Worm (Caenorhabditis elegans) whole organism, mixed stage, embryonic: Measurements from ENCODE around the gene ska-3.

Experiments
- M03D4.4 ChIP-seq: sonication (generic microtip); optimal IDR thresholded peaks from 2 replicates; lab custom pipeline; 2017; ENCODE audit warnings: mild to moderate bottlenecking, missing genetic modification characterization, missing compliant biosample characterization
- blmp-1 ChIP-seq: fragments of 150-350 bp; optimal IDR thresholded peaks from 2 replicates; lab custom pipeline; 2014; ENCODE audit warnings: missing biosample characterization, missing genetic modification characterization
- ceh-39 ChIP-seq: fragments of 150-350 bp; optimal IDR thresholded peaks from 2 replicates; lab custom pipeline; 2014; ENCODE audit warnings: missing biosample characterization, missing genetic modification characterization
- ceh-83 ChIP-seq: fragments of 200-800 bp; sonication (Bioruptor generic); optimal IDR thresholded peaks from 2 replicates; lab custom pipeline; 2018; ENCODE audit warnings: mild to moderate bottlenecking, missing genetic modification characterization, missing compliant biosample characterization
- ces-1 ChIP-seq: fragments of 150-350 bp; optimal IDR thresholded peaks from 2 replicates; lab custom pipeline; 2014; ENCODE audit warnings: missing biosample characterization, missing genetic modification reagents, missing genetic modification characterization
- cnd-1 ChIP-seq: fragments of 200-800 bp; sonication (Bioruptor generic); optimal IDR thresholded peaks from 2 replicates; lab custom pipeline; 2018; ENCODE audit warnings: mild to moderate bottlenecking, missing genetic modification characterization, missing compliant biosample characterization
- drap-1 ChIP-seq: fragments of 200-800 bp; sonication (Bioruptor generic); optimal IDR thresholded peaks from 3 replicates; lab custom pipeline; 2018; ENCODE audit warnings: mild to moderate bottlenecking, missing genetic modification characterization, missing compliant biosample characterization
- elt-1 ChIP-seq: sonication (generic microtip); optimal IDR thresholded peaks from 2 replicates; lab custom pipeline; 2017; ENCODE audit warnings: missing genetic modification characterization, mild to moderate bottlenecking, missing compliant biosample characterization, antibody characterized with exemption, moderate library complexity, borderline replicate concordance; ENCODE audit not compliant: insufficient read depth
- elt-3 ChIP-seq: fragments of 150-350 bp; optimal IDR thresholded peaks from 2 replicates; lab custom pipeline; 2014; ENCODE audit warnings: missing biosample characterization, missing genetic modification characterization
- flh-1 ChIP-seq: fragments of 200-800 bp; sonication (Bioruptor generic); optimal IDR thresholded peaks from 2 replicates; lab custom pipeline; 2018; ENCODE audit warnings: mild to moderate bottlenecking, missing genetic modification characterization, moderate library complexity, missing compliant biosample characterization
- ham-2 ChIP-seq: fragments of 200-800 bp; sonication (Bioruptor generic); optimal IDR thresholded peaks from 2 replicates; lab custom pipeline; 2018; ENCODE audit warnings: mild to moderate bottlenecking, missing genetic modification characterization, missing compliant biosample characterization
- lin-13 ChIP-seq: fragments of 150-350 bp; optimal IDR thresholded peaks from 2 replicates; lab custom pipeline; 2014; ENCODE audit warnings: missing biosample characterization, missing genetic modification characterization
- lin-32 ChIP-seq: fragments of 200-800 bp; sonication (Bioruptor generic); optimal IDR thresholded peaks from 2 replicates; lab custom pipeline; 2018; ENCODE audit warnings: mild to moderate bottlenecking, missing genetic modification characterization, missing compliant biosample characterization
- lsy-2 ChIP-seq: fragments of 150-350 bp; optimal IDR thresholded peaks from 2 replicates; lab custom pipeline; 2014; ENCODE audit warnings: missing biosample characterization, missing genetic modification characterization
- mab-5 ChIP-seq: fragments of 150-350 bp; optimal IDR thresholded peaks from 2 replicates; lab custom pipeline; 2014; ENCODE audit warnings: missing biosample characterization, missing genetic modification characterization
- mls-2 ChIP-seq: sonication (generic microtip); optimal IDR thresholded peaks from 2 replicates; lab custom pipeline; 2016; ENCODE audit warnings: mild to moderate bottlenecking, missing genetic modification characterization, moderate library complexity, missing compliant biosample characterization
- nhr-2 ChIP-seq: fragments of 150-350 bp; optimal IDR thresholded peaks from 2 replicates; lab custom pipeline; 2014; ENCODE audit warnings: missing biosample characterization, missing genetic modification characterization
- nhr-76 ChIP-seq: sonication (generic microtip); optimal IDR thresholded peaks from 2 replicates; lab custom pipeline; 2017; ENCODE audit warnings: missing biosample characterization, missing genetic modification characterization
- pha-4 ChIP-seq: fragments of 150-350 bp; optimal IDR thresholded peaks from 2 replicates; lab custom pipeline; 2018; ENCODE audit warnings: missing biosample characterization, missing genetic modification reagents, missing genetic modification characterization
- sem-2 ChIP-seq: fragments of 200-800 bp; sonication (Bioruptor generic); optimal IDR thresholded peaks from 2 replicates; lab custom pipeline; 2018; ENCODE audit warnings: mild to moderate bottlenecking, missing genetic modification characterization, missing compliant biosample characterization
- snpc-4 ChIP-seq: fragments of 150-350 bp; optimal IDR thresholded peaks from 2 replicates; lab custom pipeline; 2014; ENCODE audit warnings: missing biosample characterization, missing genetic modification characterization
- sptf-1 ChIP-seq: sonication (generic microtip); optimal IDR thresholded peaks from 2 replicates; lab custom pipeline; 2017; ENCODE audit warnings: mild to moderate bottlenecking, missing genetic modification characterization, moderate library complexity, missing compliant biosample characterization
- tbx-8 ChIP-seq: fragments of 200-800 bp; sonication (Bioruptor generic); optimal IDR thresholded peaks from 2 replicates; lab custom pipeline; 2018; ENCODE audit warnings: mild to moderate bottlenecking, missing genetic modification characterization, moderate library complexity, missing compliant biosample characterization
- unc-120 ChIP-seq: sonication (generic microtip); optimal IDR thresholded peaks from 2 replicates; lab custom pipeline; 2017; ENCODE audit warnings: missing genetic modification characterization, missing compliant biosample characterization; ENCODE audit not compliant: poor library complexity, severe bottlenecking
- unc-62 ChIP-seq: fragments of 150-350 bp; optimal IDR thresholded peaks from 2 replicates; lab custom pipeline; 2014; ENCODE audit warnings: missing biosample characterization, missing genetic modification reagents, missing genetic modification characterization
- zip-8 ChIP-seq: fragments of 150-350 bp; optimal IDR thresholded peaks from 2 replicates; lab custom pipeline; 2014; ENCODE audit warnings: missing biosample characterization, missing genetic modification characterization
- ztf-11 ChIP-seq: fragments of 150-350 bp; optimal IDR thresholded peaks from 2 replicates; lab custom pipeline; 2014; ENCODE audit warnings: missing biosample characterization, missing genetic modification characterization

ska-3 gene

ce11 chrIII:5677790-5678189 lies 1.0 kb downstream of the ska-3 start, which contains the start of gene F54E7.9:
F54E7.9 (minus strand) TSS chrIII:5677890.
- no peak for TF ChIP-seq M03D4.4
- TF ChIP-seq flh-1 (GFP tag; lab: Kevin White, UChicago): no peak
- TF ChIP-seq cnd-1 (tag; lab: Kevin White, UChicago): no peak
- no peak for TF ChIP-seq elt-3 (tag; lab: Kevin White, UChicago)
- no peak for TF ChIP-seq unc-62 (GFP tag; lab: Kevin White, UChicago)
- TF ChIP-seq sptf-1 (tag; lab: Kevin White, UChicago): no peak

ce11 chrIII:5675384-5675984 lies 3.3 kb downstream of the ska-3 start:
- TF ChIP-seq sem-2 (GFP tag; lab: Kevin White, UChicago) (peak; percentile 2), ceh-83 (GFP tag; lab: Kevin White, UChicago) (no peak)

DNA sequence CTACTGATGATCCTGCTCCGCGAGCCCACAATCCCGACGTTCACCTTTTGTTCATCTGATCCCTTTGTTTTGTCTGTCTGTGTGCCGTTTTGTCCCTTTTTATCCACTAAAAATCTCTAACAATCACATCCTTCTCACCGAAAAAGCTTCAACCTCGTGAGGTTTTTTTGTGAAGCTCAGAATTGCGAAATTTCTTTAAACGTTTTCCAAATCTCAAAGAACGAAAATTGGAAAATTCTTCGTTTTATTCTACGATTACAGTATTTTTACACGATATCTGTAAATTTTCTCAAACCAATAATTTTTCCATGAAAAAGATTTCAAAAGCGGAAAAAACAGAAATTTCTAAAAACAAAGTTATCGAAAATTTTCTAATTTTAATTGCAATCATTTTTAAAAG lies 4.6 kb downstream of the ska-3 start:
- TF ChIP-seq snpc-4: no peak
- no peak for TF ChIP-seq blmp-1
- no peak for TF ChIP-seq ceh-83 (GFP tag; lab: Kevin White, UChicago)
- no peak for TF ChIP-seq nhr-2 (tag; lab: Kevin White, UChicago)
- TF ChIP-seq ztf-11 (tag; lab: Kevin White, UChicago): no peak
- TF ChIP-seq pha-4 (tag; lab: Kevin White, UChicago): no peak
- no peak for TF ChIP-seq nhr-76 (tag; lab: Kevin White, UChicago)
- TF ChIP-seq, all 35 proteins: peak for 0

ce11 chrIII:5667952-5668489 lies 10.8 kb downstream of the ska-3 start:
- peak; percentile 98 for TF ChIP-seq nhr-2 (tag; lab: Kevin White, UChicago)
- TF ChIP-seq lin-13 (tag; lab: Kevin White, UChicago): no peak
- TF ChIP-seq cnd-1 (tag; lab: Kevin White, UChicago): peak; percentile 19
- TF ChIP-seq mls-2 (tag; lab: Kevin White, UChicago): peak; percentile 63
- TF ChIP-seq ces-1 (GFP tag; lab: Kevin White, UChicago): no peak
- peak; percentile 78 for TF ChIP-seq elt-1 (tag; lab: Kevin White, UChicago)
- peak; percentile 29 for TF ChIP-seq sptf-1 (tag; lab: Kevin White, UChicago)
- TF ChIP-seq ham-2 (GFP tag; lab: Kevin White, UChicago): peak; percentile 62
- TF ChIP-seq zip-8 (tag; lab: Kevin White, UChicago): peak; percentile 53
- peak; percentile 1 for TF ChIP-seq lsy-2 (tag; lab: Kevin White, UChicago)
- TF ChIP-seq, all 35 proteins: peak for 8

- peak; percentile 68 for TF ChIP-seq ces-1 (GFP tag; lab: Kevin White, UChicago)
- no peak for TF ChIP-seq drap-1 (GFP tag; lab: Kevin White, UChicago)
- TF ChIP-seq ham-2 (GFP tag; lab: Kevin White, UChicago): peak; percentile 3
- TF ChIP-seq lin-32 (GFP tag; lab: Kevin White, UChicago): no peak
These were observed 13.1 kb downstream of the ska-3 start for ce11 chrIII:5665710-5666109.

DNA sequence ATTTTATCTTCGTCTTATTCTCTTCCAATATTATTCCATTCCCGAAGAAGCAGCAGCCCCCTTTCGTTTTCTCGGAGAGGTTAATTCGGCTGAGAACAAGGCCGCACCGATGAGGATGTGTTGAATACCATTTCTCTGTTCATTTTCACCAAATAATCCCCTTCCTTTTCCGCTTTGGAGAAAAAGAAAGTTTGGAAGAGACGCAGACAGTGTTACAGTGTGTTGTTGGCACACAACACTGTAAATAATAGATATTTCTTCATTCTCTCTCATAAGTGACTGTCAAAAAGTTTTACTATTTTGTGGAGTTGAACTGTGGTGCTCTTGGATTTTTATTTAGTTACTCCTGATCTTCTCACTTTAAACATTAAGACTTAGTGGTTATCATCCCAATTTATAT lies 13.5 kb downstream of the ska-3 start:
- TF ChIP-seq pha-4 (tag; lab: Kevin White, UChicago) (peak; percentile 38), ham-2 (GFP tag; lab: Kevin White, UChicago) (no peak), mab-5 (tag; lab: Kevin White, UChicago) (no peak), flh-1 (GFP tag; lab: Kevin White, UChicago) (no peak), blmp-1 (peak; percentile 91)

- no peak for TF ChIP-seq mab-5 (tag; lab: Kevin White, UChicago)
- TF ChIP-seq elt-1 (tag; lab: Kevin White, UChicago): no peak
- no peak for TF ChIP-seq ham-2 (GFP tag; lab: Kevin White, UChicago)
- TF ChIP-seq tbx-8 (GFP tag; lab: Kevin White, UChicago): no peak
- no peak for TF ChIP-seq unc-120 (tag; lab: Kevin White, UChicago)
- no peak for TF ChIP-seq ceh-39
- no peak for TF ChIP-seq snpc-4
- TF ChIP-seq ztf-11 (tag; lab: Kevin White, UChicago): no peak
These were observed 14.9 kb downstream of the ska-3 start, which contains the start of gene par-3 for ce11 chrIII:5663933-5664332. par-3 (plus strand) TSS chrIII:5664233.
